Fruit fly (Drosophila melanogaster) whole organism, embryonic: ENCODE data around the gene CG6325.

ENCODE experiments used
- CG10267 ChIP-seq: fragments of 200-800 bp; sonication (Bioruptor generic); optimal IDR thresholded peaks from 2 replicates; lab custom pipeline; 2018; ENCODE audit warnings: missing biosample characterization, mild to moderate bottlenecking, missing genetic modification characterization, moderate library complexity
- CG10274 ChIP-seq: fragments of 200-800 bp; sonication (Bioruptor generic); optimal IDR thresholded peaks from 3 replicates; lab custom pipeline; 2017; ENCODE audit warnings: missing biosample characterization, mild to moderate bottlenecking, missing genetic modification characterization
- CG11723 ChIP-seq: fragments of 200-800 bp; sonication (Bioruptor generic); optimal IDR thresholded peaks from 2 replicates; lab custom pipeline; 2017; ENCODE audit warnings: missing biosample characterization, mild to moderate bottlenecking, missing genetic modification characterization
- CG16813 ChIP-seq: fragments of 200-800 bp; sonication (Bioruptor generic); IDR thresholded peaks from 3 replicates; pipeline ENCODE4 v1.3.6; 2022; ENCODE audit warnings: missing biosample characterization, missing genetic modification characterization; ENCODE audit not compliant: partially characterized antibody
- CG17385 ChIP-seq: fragments of 200-800 bp; sonication (Bioruptor generic); optimal IDR thresholded peaks from 3 replicates; lab custom pipeline; 2018; ENCODE audit warnings: missing biosample characterization, mild to moderate bottlenecking, missing genetic modification characterization
- CG17829 ChIP-seq: fragments of 200-800 bp; optimal IDR thresholded peaks from 2 replicates; lab custom pipeline; 2019; ENCODE audit warnings: missing biosample characterization, mild to moderate bottlenecking, missing genetic modification characterization, moderate library complexity
- CG30431 ChIP-seq: fragments of 200-800 bp; sonication (Bioruptor generic); optimal IDR thresholded peaks from 2 replicates; lab custom pipeline; 2017; ENCODE audit warnings: missing biosample characterization, missing genetic modification characterization
- CG31365 ChIP-seq: fragments of 200-800 bp; sonication (Bioruptor generic); optimal IDR thresholded peaks from 2 replicates; lab custom pipeline; 2018; ENCODE audit warnings: missing biosample characterization, mild to moderate bottlenecking, missing genetic modification characterization
- CG33557 ChIP-seq: fragments of 200-800 bp; sonication (Bioruptor generic); optimal IDR thresholded peaks from 2 replicates; lab custom pipeline; 2019; ENCODE audit warnings: missing biosample characterization, mild to moderate bottlenecking, missing genetic modification characterization, moderate library complexity
- CG34224 ChIP-seq: fragments of 200-800 bp; sonication (Bioruptor generic); IDR thresholded peaks from 3 replicates; pipeline ENCODE4 v1.3.6; 2022; ENCODE audit warnings: missing biosample characterization, missing genetic modification characterization; ENCODE audit not compliant: partially characterized antibody
- CG3995 ChIP-seq: fragments of 200-800 bp; sonication (Bioruptor generic); optimal IDR thresholded peaks from 3 replicates; lab custom pipeline; 2016; ENCODE audit warnings: missing biosample characterization, missing genetic modification characterization
- CG5953 ChIP-seq: fragments of 200-800 bp; sonication (Bioruptor generic); IDR thresholded peaks from 2 replicates; pipeline ENCODE4 v1.3.6; 2022; ENCODE audit warnings: missing biosample characterization, missing genetic modification characterization
- CG6272 ChIP-seq: fragments of 200-800 bp; sonication (Bioruptor generic); IDR thresholded peaks from 2 replicates; pipeline ENCODE4 v1.3.6; 2022; ENCODE audit warnings: missing biosample characterization, missing genetic modification characterization
- CG6654 ChIP-seq: fragments of 200-800 bp; sonication (Bioruptor generic); optimal IDR thresholded peaks from 2 replicates; lab custom pipeline; 2017; ENCODE audit warnings: missing biosample characterization, mild to moderate bottlenecking, missing genetic modification characterization
- CG6791 ChIP-seq: fragments of 200-800 bp; sonication (Bioruptor generic); IDR thresholded peaks from 3 replicates; pipeline ENCODE4 v1.3.6; 2022; ENCODE audit warnings: missing biosample characterization, missing genetic modification characterization; ENCODE audit not compliant: partially characterized antibody
- CG7928 ChIP-seq: fragments of 200-800 bp; sonication (Bioruptor generic); optimal IDR thresholded peaks from 2 replicates; lab custom pipeline; 2017; ENCODE audit warnings: missing biosample characterization, mild to moderate bottlenecking, missing genetic modification characterization
- CG9609 ChIP-seq: fragments of 200-800 bp; sonication (Bioruptor generic); optimal IDR thresholded peaks from 3 replicates; lab custom pipeline; 2016; ENCODE audit warnings: missing biosample characterization, missing genetic modification characterization
- Deaf1 ChIP-seq: fragments of 200-800 bp; optimal IDR thresholded peaks from 3 replicates; lab custom pipeline; 2019; ENCODE audit warnings: missing biosample characterization, mild to moderate bottlenecking, missing genetic modification characterization, moderate library complexity
- Drgx ChIP-seq: fragments of 200-800 bp; sonication (Bioruptor generic); IDR thresholded peaks from 2 replicates; pipeline ENCODE4 v1.3.6; 2022; ENCODE audit warnings: missing biosample characterization, missing genetic modification characterization
- E2f2 ChIP-seq: fragments of 200-800 bp; sonication (Bioruptor generic); IDR thresholded peaks from 2 replicates; pipeline ENCODE4 v1.3.6; 2022; ENCODE audit warnings: missing biosample characterization, missing genetic modification characterization
- Hmx ChIP-seq: fragments of 200-800 bp; sonication (Bioruptor generic); optimal IDR thresholded peaks from 2 replicates; lab custom pipeline; 2016; ENCODE audit warnings: missing biosample characterization, missing genetic modification characterization
- Hr78 ChIP-seq, 2 experiments: fragments of 200-800 bp in 1 of 2; fragments of >200 bp in 1 of 2; sonication (Bioruptor generic) in 1 of 2; optimal IDR thresholded peaks; 2 replicates each; lab custom pipeline; 2017 to 2019; ENCODE audit warnings: missing biosample characterization in 2 of 2, missing genetic modification characterization in 2 of 2, mild to moderate bottlenecking in 1 of 2, moderate library complexity in 1 of 2
- Mes4 ChIP-seq: fragments of 200-800 bp; sonication (Bioruptor generic); optimal IDR thresholded peaks from 2 replicates; lab custom pipeline; 2016; ENCODE audit warnings: missing biosample characterization, missing genetic modification characterization
- Side ChIP-seq: fragments of 200-800 bp; sonication (Bioruptor generic); optimal IDR thresholded peaks from 2 replicates; lab custom pipeline; 2016; ENCODE audit warnings: missing biosample characterization, missing genetic modification characterization
- Sox100B ChIP-seq: fragments of 200-800 bp; sonication (Bioruptor generic); optimal IDR thresholded peaks from 3 replicates; lab custom pipeline; 2018; ENCODE audit warnings: missing biosample characterization, mild to moderate bottlenecking, missing genetic modification characterization
- Sry-δ ChIP-seq: fragments of 200-800 bp; sonication (Bioruptor generic); optimal IDR thresholded peaks from 2 replicates; lab custom pipeline; 2016; ENCODE audit warnings: missing biosample characterization, missing genetic modification characterization
- Ssrp ChIP-seq: fragments of 200-800 bp; sonication (Bioruptor generic); optimal IDR thresholded peaks from 2 replicates; lab custom pipeline; 2018; ENCODE audit warnings: missing biosample characterization, mild to moderate bottlenecking, missing genetic modification characterization, moderate library complexity
- Trl ChIP-seq, 3 experiments: fragments of >200 bp in 2 of 3; fragments of 200-800 bp in 1 of 3; sonication (Bioruptor generic) in 1 of 3; optimal IDR thresholded peaks; 2 replicates in 1 of 3; 3 replicates in 2 of 3; lab custom pipeline; 2016 to 2017; ENCODE audit warnings: missing biosample characterization in 1 of 3, missing genetic modification characterization in 1 of 3
- aop ChIP-seq: fragments of 200-800 bp; sonication (Bioruptor generic); IDR thresholded peaks from 2 replicates; pipeline ENCODE4 v1.3.6; 2022; ENCODE audit warnings: missing biosample characterization, missing genetic modification characterization
- ase ChIP-seq: fragments of 200-800 bp; sonication (Bioruptor generic); IDR thresholded peaks from 3 replicates; pipeline ENCODE4 v1.3.6; 2022; ENCODE audit warnings: missing biosample characterization, missing genetic modification characterization
- ato ChIP-seq: fragments of 200-800 bp; sonication (Bioruptor generic); IDR thresholded peaks from 2 replicates; pipeline ENCODE4 v1.3.6; 2022; ENCODE audit warnings: missing biosample characterization, missing genetic modification characterization; ENCODE audit not compliant: partially characterized antibody
- bigmax ChIP-seq: fragments of 200-800 bp; sonication (Bioruptor generic); optimal IDR thresholded peaks from 2 replicates; lab custom pipeline; 2018; ENCODE audit warnings: missing biosample characterization, mild to moderate bottlenecking, missing genetic modification characterization
- bsh ChIP-seq, 2 experiments: fragments of 200-800 bp; sonication (Bioruptor generic); optimal IDR thresholded peaks; 2 replicates each; lab custom pipeline; 2017 to 2018; ENCODE audit warnings: mild to moderate bottlenecking in 2 of 2, missing biosample characterization in 2 of 2, missing genetic modification characterization in 2 of 2, moderate library complexity in 1 of 2
- chm ChIP-seq: fragments of 200-800 bp; sonication (Bioruptor generic); IDR thresholded peaks from 2 replicates; pipeline ENCODE4 v1.3.6; 2022; ENCODE audit warnings: missing biosample characterization, missing genetic modification characterization
- crp ChIP-seq, 2 experiments: fragments of 200-800 bp; sonication (Bioruptor generic); optimal IDR thresholded peaks; 2 replicates in 1 of 2; 3 replicates in 1 of 2; lab custom pipeline; 2017; ENCODE audit warnings: missing biosample characterization in 2 of 2, missing genetic modification characterization in 2 of 2, mild to moderate bottlenecking in 1 of 2, moderate library complexity in 1 of 2
- fru ChIP-seq: fragments of >200 bp; optimal IDR thresholded peaks from 2 replicates; lab custom pipeline; 2017
- gem ChIP-seq: fragments of 200-800 bp; sonication (Bioruptor generic); optimal IDR thresholded peaks from 2 replicates; lab custom pipeline; 2019; ENCODE audit warnings: missing biosample characterization, mild to moderate bottlenecking, missing genetic modification characterization, moderate library complexity
- jing ChIP-seq: fragments of 200-800 bp; sonication (Bioruptor generic); optimal IDR thresholded peaks from 2 replicates; lab custom pipeline; 2018; ENCODE audit warnings: missing biosample characterization, mild to moderate bottlenecking, missing genetic modification characterization
- mam ChIP-seq: fragments of 200-800 bp; sonication (Bioruptor generic); optimal IDR thresholded peaks from 3 replicates; lab custom pipeline; 2016; ENCODE audit warnings: missing biosample characterization, missing genetic modification characterization
- org-1 ChIP-seq: fragments of 200-800 bp; sonication (Bioruptor generic); optimal IDR thresholded peaks from 2 replicates; lab custom pipeline; 2017; ENCODE audit warnings: missing biosample characterization, missing genetic modification characterization
- pan ChIP-seq, 4 experiments: fragments of >200 bp in 3 of 4; fragments of 200-800 bp in 1 of 4; sonication (Bioruptor generic) in 1 of 4; optimal IDR thresholded peaks in 3 of 4; IDR thresholded peaks in 1 of 4; 2 replicates each; pipeline versions ENCODE4 v1.3.6 to Lab custom; 2017 to 2022; ENCODE audit warnings: missing biosample characterization in 2 of 4, missing genetic modification characterization in 2 of 4, mixed read lengths in 1 of 4
- pfk ChIP-seq: fragments of 200-800 bp; sonication (Bioruptor generic); optimal IDR thresholded peaks from 2 replicates; lab custom pipeline; 2018; ENCODE audit warnings: missing biosample characterization, mild to moderate bottlenecking, missing genetic modification characterization, moderate library complexity
- psq ChIP-seq: fragments of 200-800 bp; sonication (Bioruptor generic); optimal IDR thresholded peaks from 2 replicates; lab custom pipeline; 2017; ENCODE audit warnings: missing biosample characterization, missing genetic modification characterization
- shn ChIP-seq: fragments of 200-800 bp; sonication (Bioruptor generic); optimal IDR thresholded peaks from 3 replicates; lab custom pipeline; 2016; ENCODE audit warnings: missing biosample characterization, missing genetic modification characterization
- tin ChIP-seq: fragments of 200-800 bp; sonication (Bioruptor generic); optimal IDR thresholded peaks from 3 replicates; lab custom pipeline; 2016; ENCODE audit warnings: missing biosample characterization, missing genetic modification characterization
- wek ChIP-seq: fragments of 200-800 bp; sonication (Bioruptor generic); optimal IDR thresholded peaks from 3 replicates; lab custom pipeline; 2018; ENCODE audit warnings: missing biosample characterization, mild to moderate bottlenecking, missing genetic modification characterization, moderate library complexity
- zen ChIP-seq: fragments of 200-800 bp; sonication (Bioruptor generic); optimal IDR thresholded peaks from 3 replicates; lab custom pipeline; 2018; ENCODE audit warnings: missing biosample characterization, mild to moderate bottlenecking, missing genetic modification characterization, moderate library complexity
- zfh1 ChIP-seq: fragments of 200-800 bp; sonication (Bioruptor generic); IDR thresholded peaks from 3 replicates; pipeline ENCODE4 v1.3.6; 2022; ENCODE audit warnings: missing biosample characterization, missing genetic modification characterization

CG6325 gene

DNA sequence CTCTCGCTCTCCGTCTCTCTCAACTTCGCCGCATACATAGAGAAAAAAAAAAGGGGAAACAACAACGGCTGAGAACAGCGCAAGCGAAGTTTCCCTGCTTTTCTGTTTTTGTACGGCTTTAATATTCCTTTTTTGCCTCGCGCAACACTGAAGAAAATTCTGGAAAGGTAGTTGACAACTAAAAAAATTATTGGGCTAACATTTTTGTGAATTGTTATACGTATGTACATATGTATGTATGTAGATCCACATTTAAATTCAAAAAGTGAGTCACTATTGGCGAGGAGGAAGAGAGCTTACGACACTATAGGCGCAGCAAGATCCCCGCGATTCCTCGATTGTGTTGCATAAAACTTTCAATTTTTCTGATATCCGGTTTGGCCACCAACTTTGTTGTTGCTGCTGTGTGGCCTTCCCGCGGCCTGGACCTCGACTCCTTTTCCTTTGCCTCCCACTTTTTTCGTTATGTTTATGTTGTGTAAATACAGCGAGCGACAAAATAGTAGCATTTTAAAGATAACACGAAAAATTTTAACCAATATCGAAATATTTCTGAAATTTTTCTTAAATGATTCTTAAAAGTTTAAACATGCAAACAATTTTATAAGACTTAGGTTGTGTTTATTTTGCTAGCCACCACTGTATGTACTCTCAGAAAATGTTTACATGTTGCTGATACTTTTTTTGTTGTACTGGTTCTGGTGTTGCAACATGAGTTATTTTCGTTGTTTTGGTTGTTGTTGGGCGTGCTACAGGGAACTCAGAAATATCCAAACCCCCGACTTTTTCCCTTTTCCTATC is 50.3 kb downstream of the CG6325 start (continued):
- TF ChIP-seq pan (optimal IDR thresholded peaks at IDR 0.05; lab: Kevin White, UChicago) = no peak
- no peak for TF ChIP-seq pan (GFP tag; optimal IDR thresholded peaks at IDR 0.05 in 1 of 2, IDR thresholded peaks at IDR 0.05 in 1 of 2)
- TF ChIP-seq CG6654 = peak; percentile 22
- TF ChIP-seq CG33557 (GFP tag; lab: Kevin White, UChicago) = peak; percentile 67
- peak; percentile 17 for TF ChIP-seq CG10274 (GFP tag; lab: Kevin White, UChicago)
- TF ChIP-seq Mes4 (GFP tag; lab: Kevin White, UChicago) = peak; percentile 67
- peak; percentile 61 for TF ChIP-seq jing (GFP tag; lab: Kevin White, UChicago)
- peak; percentile 40 for TF ChIP-seq CG6272 (GFP tag; lab: Robert Waterston, UW)
- TF ChIP-seq CG9609 (GFP tag; lab: Kevin White, UChicago) = peak; percentile 64
- peak; percentile 38 for TF ChIP-seq CG11723
- peak; percentile 70 for TF ChIP-seq tin (GFP tag; lab: Kevin White, UChicago)
- peak; percentile 34 for TF ChIP-seq CG31365
- TF ChIP-seq zfh1 = no peak
- peak; percentile 42 for TF ChIP-seq wek
- peak; percentile 36 for TF ChIP-seq Sry-δ (GFP tag; lab: Kevin White, UChicago)
- TF ChIP-seq Sox100B (GFP tag; lab: Kevin White, UChicago) = peak; percentile 87
- peak; percentile 71 for TF ChIP-seq Ssrp (tag; lab: Kevin White, UChicago)
- peak; percentile 65 for TF ChIP-seq shn (GFP tag; lab: Kevin White, UChicago)
- no peak for TF ChIP-seq bigmax (GFP tag; lab: Kevin White, UChicago)
- peak; percentile 83 for TF ChIP-seq Side
- peak; percentile 82 for TF ChIP-seq org-1 (GFP tag; lab: Kevin White, UChicago)
- TF ChIP-seq CG5953 (GFP tag; lab: Robert Waterston, UW) = no peak
- TF ChIP-seq Deaf1 (tag; lab: Kevin White, UChicago) = peak; percentile 46
- TF ChIP-seq psq (GFP tag; lab: Kevin White, UChicago) = peak; percentile 0
- no peak for TF ChIP-seq Drgx (GFP tag; lab: Robert Waterston, UW)
- TF ChIP-seq Hr78 (GFP tag; optimal IDR thresholded peaks at IDR 0.05; lab: Kevin White, UChicago) = no peak
- TF ChIP-seq CG16813 (GFP tag; lab: Robert Waterston, UW) = no peak
- TF ChIP-seq Trl (optimal IDR thresholded peaks at IDR 0.05; lab: Kevin White, UChicago) = peak in 1 of 2 experiments; percentile 65
- TF ChIP-seq Trl (GFP tag; optimal IDR thresholded peaks at IDR 0.05; lab: Kevin White, UChicago) = peak; percentile 58
- peak; percentile 40 for TF ChIP-seq CG7928 (GFP tag; lab: Kevin White, UChicago)
- no peak for TF ChIP-seq pfk (GFP tag; lab: Kevin White, UChicago)
- peak; percentile 63 for TF ChIP-seq zen (tag; lab: Kevin White, UChicago)
- TF ChIP-seq CG10267 (tag; lab: Kevin White, UChicago) = peak; percentile 86
- TF ChIP-seq CG34224 (GFP tag; lab: Robert Waterston, UW) = no peak
- no peak for TF ChIP-seq ase (GFP tag; lab: Robert Waterston, UW)
- TF ChIP-seq mam (GFP tag; lab: Kevin White, UChicago) = peak; percentile 65
- TF ChIP-seq bsh (GFP tag; optimal IDR thresholded peaks at IDR 0.05; lab: Kevin White, UChicago) = peak; percentile 84 to 87
- no peak for TF ChIP-seq aop
- no peak for TF ChIP-seq CG3995 (GFP tag; lab: Kevin White, UChicago)
- peak; percentile 61 for TF ChIP-seq Hmx (GFP tag; lab: Kevin White, UChicago)
- TF ChIP-seq CG30431 (GFP tag; lab: Kevin White, UChicago) = peak; percentile 63
- TF ChIP-seq fru (lab: Kevin White, UChicago) = no peak
- peak; percentile 76 for TF ChIP-seq CG17829 (tag; lab: Kevin White, UChicago)
- no peak for TF ChIP-seq E2f2
- no peak for TF ChIP-seq ato
- no peak for TF ChIP-seq chm
- no peak for TF ChIP-seq CG6791 (GFP tag; lab: Robert Waterston, UW)
- TF ChIP-seq crp (GFP tag; optimal IDR thresholded peaks at IDR 0.05; lab: Kevin White, UChicago) = peak in 1 of 2 experiments; percentile 41
- TF ChIP-seq gem (tag; lab: Kevin White, UChicago) = peak; percentile 90
- TF ChIP-seq CG17385 (GFP tag; lab: Kevin White, UChicago) = peak; percentile 80
